Fruit fly (Drosophila melanogaster): ENCODE measurements around the gene mts.

mts gene

dm6 chr2L:7790448-7791355 is 36.7 kb upstream of the mts start, which contains the start of gene CG7149 (continued):
- TF ChIP-seq ss (GFP tag; optimal IDR thresholded peaks at IDR 0.05) (peak in 1 of 2 experiments; percentile 17), spab (GFP tag; optimal IDR thresholded peaks at IDR 0.05) (no peak), Smox (GFP tag; optimal IDR thresholded peaks at IDR 0.05) (no peak), CG3032 (tag; optimal IDR thresholded peaks at IDR 0.05) (no peak), Lpt (GFP tag; optimal IDR thresholded peaks at IDR 0.05) (no peak), fd85E (GFP tag; optimal IDR thresholded peaks at IDR 0.05) (no peak), OdsH (GFP tag; optimal IDR thresholded peaks at IDR 0.05) (peak; percentile 33), Hr4 (GFP tag; optimal IDR thresholded peaks at IDR 0.05) (peak; percentile 48), CG6808 (GFP tag; optimal IDR thresholded peaks at IDR 0.05) (peak; percentile 33), acj6 (GFP tag; optimal IDR thresholded peaks at IDR 0.05) (peak; percentile 34), Ets96B (tag; optimal IDR thresholded peaks at IDR 0.05) (peak; percentile 15), achi (GFP tag; optimal IDR thresholded peaks at IDR 0.05) (no peak), vri (GFP tag; optimal IDR thresholded peaks at IDR 0.05) (peak; percentile 94), fkh (GFP tag; optimal IDR thresholded peaks at IDR 0.05) (no peak), lz (GFP tag; optimal IDR thresholded peaks at IDR 0.05) (peak; percentile 40), dac (GFP tag; optimal IDR thresholded peaks at IDR 0.05) (no peak), Ets21C (GFP tag; optimal IDR thresholded peaks at IDR 0.05) (peak; percentile 13), net (GFP tag; optimal IDR thresholded peaks at IDR 0.05) (peak; percentile 53), CG8119 (GFP tag; IDR thresholded peaks at IDR 0.05) (no peak), CG32006 (GFP tag; optimal IDR thresholded peaks at IDR 0.05) (no peak)

dm6 chr2L:7791356-7791738 is 36.1 kb upstream of the mts start:
- TF ChIP-seq achi (GFP tag; optimal IDR thresholded peaks at IDR 0.05) (no peak), salr (GFP tag; optimal IDR thresholded peaks at IDR 0.05) (no peak), CG6163 (GFP tag; IDR thresholded peaks at IDR 0.05) (no peak), CG32006 (GFP tag; optimal IDR thresholded peaks at IDR 0.05) (no peak), Eip78C (GFP tag) (no peak), eg (GFP tag; IDR thresholded peaks at IDR 0.05) (no peak), dac (GFP tag; optimal IDR thresholded peaks at IDR 0.05) (no peak), fd59A (GFP tag; optimal IDR thresholded peaks at IDR 0.05) (no peak), CG16779 (tag; optimal IDR thresholded peaks at IDR 0.05) (no peak), Ets96B (tag; optimal IDR thresholded peaks at IDR 0.05) (no peak), Smox (GFP tag; optimal IDR thresholded peaks at IDR 0.05) (no peak), CG9139 (GFP tag; optimal IDR thresholded peaks at IDR 0.05) (no peak)

dm6 chr2L:7794689-7795475 is 32.6 kb upstream of the mts start:
- TF ChIP-seq dac (GFP tag; optimal IDR thresholded peaks at IDR 0.05) (no peak), Ets21C (GFP tag; optimal IDR thresholded peaks at IDR 0.05) (no peak), CG34406 (GFP tag; optimal IDR thresholded peaks at IDR 0.05) (no peak), Eip93F (GFP tag; optimal IDR thresholded peaks at IDR 0.05) (no peak), eg (GFP tag; IDR thresholded peaks at IDR 0.05) (no peak), Lpt (GFP tag; optimal IDR thresholded peaks at IDR 0.05) (no peak), svp (GFP tag) (no peak), CG6854 (GFP tag; optimal IDR thresholded peaks at IDR 0.05) (no peak), fkh (GFP tag; optimal IDR thresholded peaks at IDR 0.05) (no peak), CG3919 (GFP tag; optimal IDR thresholded peaks at IDR 0.05) (no peak), CG7368 (GFP tag; optimal IDR thresholded peaks at IDR 0.05) (no peak), CG4318 (GFP tag; optimal IDR thresholded peaks at IDR 0.05) (no peak), Sox15 (GFP tag; optimal IDR thresholded peaks at IDR 0.05) (no peak), CG11762 (GFP tag; optimal IDR thresholded peaks at IDR 0.05; ENCODE audit: insufficient read depth) (no peak), Smox (GFP tag; optimal IDR thresholded peaks at IDR 0.05) (no peak), lz (GFP tag; optimal IDR thresholded peaks at IDR 0.05) (no peak), salr (GFP tag; optimal IDR thresholded peaks at IDR 0.05) (no peak), CG6163 (GFP tag; IDR thresholded peaks at IDR 0.05) (no peak), vri (GFP tag; optimal IDR thresholded peaks at IDR 0.05) (no peak)
